Fruit fly (Drosophila melanogaster) whole organism, prepupa: ENCODE results near the gene nonA.

ENCODE experiments used
- CG10631 ChIP-seq: fragments of 200-800 bp; sonication (Bioruptor generic); optimal IDR thresholded peaks from 2 replicates; lab custom pipeline; 2016; ENCODE audit warnings: missing biosample characterization, missing genetic modification characterization
- CG11762 ChIP-seq: fragments of 200-800 bp; sonication (Bioruptor generic); optimal IDR thresholded peaks from 3 replicates; lab custom pipeline; 2016; ENCODE audit warnings: missing biosample characterization, missing genetic modification characterization; ENCODE audit not compliant: insufficient read depth
- CG16779 ChIP-seq: fragments of 200-800 bp; sonication (Bioruptor generic); optimal IDR thresholded peaks from 3 replicates; lab custom pipeline; 2017; ENCODE audit warnings: missing biosample characterization, mild to moderate bottlenecking, missing genetic modification characterization
- CG6163 ChIP-seq: fragments of 200-800 bp; sonication (Bioruptor generic); IDR thresholded peaks from 3 replicates; pipeline ENCODE4 v1.3.6; 2022; ENCODE audit warnings: missing biosample characterization, missing genetic modification characterization
- CG6792 ChIP-seq: fragments of 200-800 bp; sonication (Bioruptor generic); optimal IDR thresholded peaks from 3 replicates; lab custom pipeline; 2016; ENCODE audit warnings: missing biosample characterization, missing genetic modification characterization
- CG6808 ChIP-seq: fragments of 200-800 bp; sonication (Bioruptor generic); optimal IDR thresholded peaks from 3 replicates; lab custom pipeline; 2017; ENCODE audit warnings: missing biosample characterization, missing genetic modification characterization, mild to moderate bottlenecking, moderate library complexity, missing genetic modification reagents
- CG8119 ChIP-seq: fragments of 200-800 bp; sonication (Bioruptor generic); IDR thresholded peaks from 3 replicates; pipeline ENCODE4 v1.3.6; 2022; ENCODE audit warnings: missing biosample characterization, missing genetic modification characterization
- OdsH ChIP-seq: fragments of 200-800 bp; sonication (Bioruptor generic); optimal IDR thresholded peaks from 3 replicates; lab custom pipeline; 2016; ENCODE audit warnings: missing biosample characterization, missing genetic modification characterization
- Smox ChIP-seq: fragments of 200-800 bp; sonication (Bioruptor generic); optimal IDR thresholded peaks from 3 replicates; lab custom pipeline; 2016; ENCODE audit warnings: missing biosample characterization, missing genetic modification characterization
- Sox102F ChIP-seq: fragments of 200-800 bp; sonication (Bioruptor generic); optimal IDR thresholded peaks from 2 replicates; lab custom pipeline; 2016; ENCODE audit warnings: missing biosample characterization, mild to moderate bottlenecking, missing genetic modification characterization
- fkh ChIP-seq: fragments of 200-800 bp; sonication (Bioruptor generic); optimal IDR thresholded peaks from 3 replicates; lab custom pipeline; 2017; ENCODE audit warnings: missing biosample characterization, mild to moderate bottlenecking, missing genetic modification characterization, moderate library complexity
- pdm3 ChIP-seq: fragments of 200-800 bp; sonication (Bioruptor generic); optimal IDR thresholded peaks from 3 replicates; lab custom pipeline; 2016; ENCODE audit warnings: missing biosample characterization, missing genetic modification characterization
- vri ChIP-seq: fragments of 200-800 bp; sonication (Bioruptor generic); optimal IDR thresholded peaks from 3 replicates; lab custom pipeline; 2016; ENCODE audit warnings: missing biosample characterization, mild to moderate bottlenecking, missing genetic modification characterization

DNA sequence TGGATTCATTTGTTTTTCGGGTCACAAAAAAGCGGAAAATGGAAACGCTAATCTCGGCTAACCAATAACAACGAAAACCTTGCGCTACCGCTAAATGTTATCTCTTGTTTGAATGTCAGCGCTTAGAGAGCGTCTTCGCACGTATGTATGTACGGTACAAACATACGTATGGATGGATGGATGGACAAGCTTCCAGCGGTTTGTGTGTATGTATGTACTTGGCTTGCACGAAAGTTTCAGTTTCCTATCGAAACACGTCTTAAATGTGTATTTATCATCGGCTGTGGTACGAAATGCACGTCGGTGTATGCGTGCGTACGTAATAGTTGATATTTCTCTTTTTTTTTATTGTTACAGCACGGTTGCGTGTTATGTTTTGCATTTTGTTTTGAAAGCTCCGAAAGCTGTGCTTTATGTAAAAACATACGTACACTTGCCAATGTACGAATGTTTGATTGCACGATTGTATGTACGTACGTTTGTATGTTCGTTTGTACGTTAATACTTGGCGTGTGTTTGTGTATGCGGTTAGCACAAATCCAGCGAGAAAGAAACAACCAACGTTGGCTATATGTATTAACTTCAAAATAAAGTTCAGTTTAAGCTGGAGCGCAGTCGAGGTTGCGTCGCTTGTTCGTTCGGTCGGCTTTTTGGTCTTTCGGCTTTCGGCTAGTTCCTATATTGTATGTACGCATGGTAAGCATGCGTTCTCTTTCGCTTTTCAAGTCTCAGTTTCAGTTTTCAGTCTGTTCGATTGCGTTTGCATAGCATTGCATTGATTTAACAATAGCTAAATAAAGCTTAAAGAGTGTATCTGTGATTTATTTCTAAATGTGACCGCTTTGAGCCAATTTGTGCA, 11.4 kb downstream of the nonA start, which contains the start of gene Fur2:
- TF ChIP-seq vri (GFP tag; lab: Kevin White, UChicago) (peak; percentile 61), OdsH (GFP tag; lab: Kevin White, UChicago) (no peak), CG16779 (tag; lab: Kevin White, UChicago) (no peak), CG8119 (GFP tag; lab: Robert Waterston, UW) (peak; percentile 50; the same call in 1 of the 3 replicates), CG6163 (GFP tag; lab: Robert Waterston, UW) (no peak), CG10631 (GFP tag; lab: Kevin White, UChicago) (no peak), CG11762 (GFP tag; lab: Kevin White, UChicago) (no peak), fkh (GFP tag; lab: Kevin White, UChicago) (no peak), CG6808 (GFP tag; lab: Kevin White, UChicago) (peak; percentile 25), pdm3 (GFP tag; lab: Kevin White, UChicago) (no peak), Sox102F (GFP tag; lab: Kevin White, UChicago) (no peak), Smox (GFP tag; lab: Kevin White, UChicago) (no peak), CG6792 (GFP tag; lab: Kevin White, UChicago) (no peak)
